Fruit fly (Drosophila melanogaster) whole organism, embryonic: ENCODE data around the gene CG10011.
A peak's percentile ranks its signal among the peaks of the same experiment; 100 is the strongest.

Experiments used
- CG10366 ChIP-seq: fragments of 200-800 bp; sonication (Bioruptor generic); IDR thresholded peaks from 2 replicates; pipeline ENCODE4 v1.3.6; 2022; ENCODE audit warnings: missing biosample characterization, missing genetic modification characterization
- CG10959 ChIP-seq: fragments of 200-800 bp; sonication (Bioruptor generic); IDR thresholded peaks from 2 replicates; pipeline ENCODE4 v1.3.6; 2022; ENCODE audit warnings: missing biosample characterization, missing genetic modification characterization
- CG11085 ChIP-seq: fragments of 200-800 bp; sonication (Bioruptor generic); IDR thresholded peaks from 2 replicates; pipeline ENCODE4 v1.3.6; 2022; ENCODE audit warnings: missing biosample characterization, missing genetic modification characterization
- CG12071 ChIP-seq: fragments of 200-800 bp; sonication (Bioruptor generic); optimal IDR thresholded peaks from 3 replicates; lab custom pipeline; 2018; ENCODE audit warnings: missing biosample characterization, mild to moderate bottlenecking, missing genetic modification characterization
- CG12219 ChIP-seq: fragments of 200-800 bp; sonication (Bioruptor generic); optimal IDR thresholded peaks from 3 replicates; lab custom pipeline; 2018; ENCODE audit warnings: missing biosample characterization, mild to moderate bottlenecking, missing genetic modification characterization
- CG13296 ChIP-seq: fragments of 200-800 bp; sonication (Bioruptor generic); optimal IDR thresholded peaks from 3 replicates; lab custom pipeline; 2018; ENCODE audit warnings: missing biosample characterization, mild to moderate bottlenecking, missing genetic modification characterization
- CG14014 ChIP-seq: fragments of 200-800 bp; sonication (Bioruptor generic); IDR thresholded peaks from 2 replicates; pipeline ENCODE4 v1.3.6; 2022; ENCODE audit warnings: missing biosample characterization, missing genetic modification characterization
- CG15601 ChIP-seq: fragments of 200-800 bp; sonication (Bioruptor generic); optimal IDR thresholded peaks from 3 replicates; lab custom pipeline; 2019; ENCODE audit warnings: missing biosample characterization, mild to moderate bottlenecking, missing genetic modification characterization, moderate library complexity
- CG15696 ChIP-seq: fragments of 200-800 bp; sonication (Bioruptor generic); optimal IDR thresholded peaks from 2 replicates; lab custom pipeline; 2019; ENCODE audit warnings: missing biosample characterization, mild to moderate bottlenecking, missing genetic modification characterization, moderate library complexity
- CG1602 ChIP-seq: fragments of 200-800 bp; sonication (Bioruptor generic); optimal IDR thresholded peaks from 3 replicates; lab custom pipeline; 2016; ENCODE audit warnings: missing biosample characterization, missing genetic modification characterization
- CG16779 ChIP-seq: fragments of 200-800 bp; sonication (Bioruptor generic); IDR thresholded peaks from 2 replicates; pipeline ENCODE4 v1.3.6; 2022; ENCODE audit warnings: missing biosample characterization, missing genetic modification characterization
- CG17186 ChIP-seq: fragments of 200-800 bp; sonication (Bioruptor generic); optimal IDR thresholded peaks from 3 replicates; lab custom pipeline; 2017; ENCODE audit warnings: missing biosample characterization, missing genetic modification reagents, missing genetic modification characterization
- CG17385 ChIP-seq: fragments of 200-800 bp; sonication (Bioruptor generic); optimal IDR thresholded peaks from 3 replicates; lab custom pipeline; 2018; ENCODE audit warnings: missing biosample characterization, mild to moderate bottlenecking, missing genetic modification characterization
- CG18599 ChIP-seq: fragments of 200-800 bp; sonication (Bioruptor generic); optimal IDR thresholded peaks from 3 replicates; lab custom pipeline; 2017; ENCODE audit warnings: missing biosample characterization, missing genetic modification characterization, mild to moderate bottlenecking, moderate library complexity, missing genetic modification reagents
- CG30020 ChIP-seq: fragments of 200-800 bp; optimal IDR thresholded peaks from 2 replicates; lab custom pipeline; 2019; ENCODE audit warnings: missing biosample characterization, mild to moderate bottlenecking, missing genetic modification characterization, moderate library complexity
- CG30403 ChIP-seq: fragments of 200-800 bp; sonication (Bioruptor generic); optimal IDR thresholded peaks from 3 replicates; lab custom pipeline; 2016; ENCODE audit warnings: missing biosample characterization, missing genetic modification characterization
- CG3726 ChIP-seq: fragments of 200-800 bp; sonication (Bioruptor generic); IDR thresholded peaks from 3 replicates; pipeline ENCODE4, ENCODE4 v1.3.6; 2022; ENCODE audit warnings: missing biosample characterization, missing genetic modification characterization
- CG6689 ChIP-seq: fragments of 200-800 bp; sonication (Bioruptor generic); IDR thresholded peaks from 2 replicates; pipeline ENCODE4 v1.3.6; 2022; ENCODE audit warnings: missing biosample characterization, missing genetic modification characterization
- CG7556 ChIP-seq: fragments of 200-800 bp; sonication (Bioruptor generic); optimal IDR thresholded peaks from 2 replicates; lab custom pipeline; 2017; ENCODE audit warnings: missing biosample characterization, mild to moderate bottlenecking, missing genetic modification characterization
- CG9609 ChIP-seq: fragments of 200-800 bp; sonication (Bioruptor generic); optimal IDR thresholded peaks from 3 replicates; lab custom pipeline; 2016; ENCODE audit warnings: missing biosample characterization, missing genetic modification characterization
- CoRest ChIP-seq: fragments of 200-800 bp; sonication (Bioruptor generic); optimal IDR thresholded peaks from 3 replicates; lab custom pipeline; 2018; ENCODE audit warnings: missing biosample characterization, mild to moderate bottlenecking, missing genetic modification characterization, moderate library complexity
- Ets65A ChIP-seq: fragments of 200-800 bp; sonication (Bioruptor generic); peaks from one replicate; lab custom pipeline; 2016; ENCODE audit warnings: missing biosample characterization, missing genetic modification characterization
- Hmx ChIP-seq: fragments of 200-800 bp; sonication (Bioruptor generic); optimal IDR thresholded peaks from 2 replicates; lab custom pipeline; 2016; ENCODE audit warnings: missing biosample characterization, missing genetic modification characterization
- MTF-1 ChIP-seq: fragments of 200-800 bp; sonication (Bioruptor generic); optimal IDR thresholded peaks from 2 replicates; lab custom pipeline; 2018; ENCODE audit warnings: missing biosample characterization, mild to moderate bottlenecking, missing genetic modification characterization, borderline replicate concordance
- Max ChIP-seq: fragments of 200-800 bp; sonication (Bioruptor generic); optimal IDR thresholded peaks from 2 replicates; lab custom pipeline; 2016; ENCODE audit warnings: missing biosample characterization, mild to moderate bottlenecking, missing genetic modification characterization
- Med ChIP-seq: fragments of 200-800 bp; sonication (Bioruptor generic); peaks from one replicate; lab custom pipeline; 2016; ENCODE audit warnings: missing biosample characterization, missing genetic modification characterization, mild to moderate bottlenecking, inconsistent platforms, moderate library complexity
- Mes4 ChIP-seq: fragments of 200-800 bp; sonication (Bioruptor generic); optimal IDR thresholded peaks from 2 replicates; lab custom pipeline; 2016; ENCODE audit warnings: missing biosample characterization, missing genetic modification characterization
- Six4 ChIP-seq: fragments of 200-800 bp; sonication (Bioruptor generic); optimal IDR thresholded peaks from 2 replicates; lab custom pipeline; 2016; ENCODE audit warnings: missing biosample characterization, missing genetic modification characterization
- Sox102F ChIP-seq: fragments of 200-800 bp; sonication (Bioruptor generic); optimal IDR thresholded peaks from 2 replicates; lab custom pipeline; 2018; ENCODE audit warnings: missing biosample characterization, mild to moderate bottlenecking, missing genetic modification characterization, moderate library complexity
- ato ChIP-seq: fragments of 200-800 bp; sonication (Bioruptor generic); IDR thresholded peaks from 2 replicates; pipeline ENCODE4 v1.3.6; 2022; ENCODE audit warnings: missing biosample characterization, missing genetic modification characterization; ENCODE audit not compliant: partially characterized antibody
- bab2 ChIP-seq: fragments of 200-800 bp; sonication (Bioruptor generic); optimal IDR thresholded peaks from 2 replicates; lab custom pipeline; 2016; ENCODE audit warnings: missing biosample characterization, missing genetic modification characterization
- bcd ChIP-seq: fragments of 200-800 bp; sonication (Bioruptor generic); optimal IDR thresholded peaks from 2 replicates; lab custom pipeline; 2017; ENCODE audit warnings: missing biosample characterization, mild to moderate bottlenecking, missing genetic modification characterization
- cad ChIP-seq: fragments of >200 bp; optimal IDR thresholded peaks from 2 replicates; lab custom pipeline; 2017; ENCODE audit warnings: missing biosample characterization, missing genetic modification characterization
- crp ChIP-seq, 2 experiments: fragments of 200-800 bp; sonication (Bioruptor generic); optimal IDR thresholded peaks; 2 replicates in 1 of 2; 3 replicates in 1 of 2; lab custom pipeline; 2017; ENCODE audit warnings: missing biosample characterization in 2 of 2, missing genetic modification characterization in 2 of 2, mild to moderate bottlenecking in 1 of 2, moderate library complexity in 1 of 2
- emc ChIP-seq: fragments of 200-800 bp; sonication (Bioruptor generic); optimal IDR thresholded peaks from 2 replicates; lab custom pipeline; 2016; ENCODE audit warnings: missing biosample characterization, missing genetic modification characterization
- fd96Cb ChIP-seq: fragments of 200-800 bp; sonication (Bioruptor generic); optimal IDR thresholded peaks from 2 replicates; lab custom pipeline; 2018; ENCODE audit warnings: missing biosample characterization, mild to moderate bottlenecking, missing genetic modification characterization, moderate library complexity
- ham ChIP-seq: fragments of 200-800 bp; sonication (Bioruptor generic); IDR thresholded peaks from 2 replicates; pipeline ENCODE4 v1.3.6; 2022; ENCODE audit warnings: missing biosample characterization, missing genetic modification characterization
- hbn ChIP-seq: fragments of 200-800 bp; sonication (Bioruptor generic); IDR thresholded peaks from 2 replicates; pipeline ENCODE4 v1.3.6; 2022; ENCODE audit warnings: missing biosample characterization, missing genetic modification characterization; ENCODE audit not compliant: partially characterized antibody
- luna ChIP-seq: fragments of 200-800 bp; sonication (Bioruptor generic); optimal IDR thresholded peaks from 2 replicates; lab custom pipeline; 2016; ENCODE audit warnings: missing biosample characterization, missing genetic modification characterization
- nerfin-1 ChIP-seq: fragments of 200-800 bp; sonication (Bioruptor generic); optimal IDR thresholded peaks from 3 replicates; lab custom pipeline; 2019; ENCODE audit warnings: missing biosample characterization, mild to moderate bottlenecking, missing genetic modification characterization, moderate library complexity
- nmo ChIP-seq: fragments of 200-800 bp; sonication (Bioruptor generic); optimal IDR thresholded peaks from 2 replicates; lab custom pipeline; 2018; ENCODE audit warnings: missing biosample characterization, mild to moderate bottlenecking, missing genetic modification characterization, moderate library complexity
- nom ChIP-seq: fragments of 200-800 bp; sonication (Bioruptor generic); optimal IDR thresholded peaks from 2 replicates; lab custom pipeline; 2017; ENCODE audit warnings: missing biosample characterization, missing genetic modification characterization, mild to moderate bottlenecking, moderate library complexity, missing genetic modification reagents
- p53 ChIP-seq: fragments of 200-800 bp; sonication (Bioruptor generic); optimal IDR thresholded peaks from 2 replicates; lab custom pipeline; 2016; ENCODE audit warnings: missing biosample characterization, missing genetic modification characterization
- run ChIP-seq: fragments of 200-800 bp; sonication (Bioruptor generic); optimal IDR thresholded peaks from 3 replicates; lab custom pipeline; 2018; ENCODE audit warnings: missing biosample characterization, mild to moderate bottlenecking, missing genetic modification characterization
- scrt ChIP-seq: fragments of 200-800 bp; sonication (Bioruptor generic); optimal IDR thresholded peaks from 2 replicates; lab custom pipeline; 2018; ENCODE audit warnings: missing biosample characterization, mild to moderate bottlenecking, missing genetic modification characterization, moderate library complexity
- sens ChIP-seq: fragments of 200-800 bp; sonication (Bioruptor generic); peaks from one replicate; lab custom pipeline; 2016; ENCODE audit warnings: missing biosample characterization, missing genetic modification characterization
- seq ChIP-seq: fragments of 200-800 bp; sonication (Bioruptor generic); IDR thresholded peaks from 2 replicates; pipeline ENCODE4 v1.3.6; 2022; ENCODE audit warnings: missing biosample characterization, missing genetic modification characterization
- shn ChIP-seq: fragments of 200-800 bp; sonication (Bioruptor generic); optimal IDR thresholded peaks from 3 replicates; lab custom pipeline; 2016; ENCODE audit warnings: missing biosample characterization, missing genetic modification characterization
- tgo ChIP-seq: fragments of 200-800 bp; sonication (Bioruptor generic); IDR thresholded peaks from 3 replicates; pipeline ENCODE4 v1.3.6; 2022; ENCODE audit warnings: missing biosample characterization, missing genetic modification characterization
- usp ChIP-seq: fragments of >200 bp; optimal IDR thresholded peaks from 2 replicates; lab custom pipeline; 2017; ENCODE audit warnings: missing biosample characterization, missing genetic modification characterization
- yki ChIP-seq: fragments of >200 bp; optimal IDR thresholded peaks from 3 replicates; lab custom pipeline; 2018
- z ChIP-seq: fragments of 200-800 bp; sonication (Bioruptor generic); IDR thresholded peaks from 3 replicates; pipeline ENCODE4 v1.3.6; 2022; ENCODE audit warnings: missing biosample characterization, missing genetic modification characterization
- zfh2 ChIP-seq: fragments of 200-800 bp; sonication (Bioruptor generic); optimal IDR thresholded peaks from 2 replicates; lab custom pipeline; 2016; ENCODE audit warnings: missing biosample characterization, missing genetic modification characterization

CG10011 gene

dm6 chr3R:28620813-28621212 is 14.1 kb downstream of the CG10011 start (continued):
- TF ChIP-seq CG30020 (tag; lab: Kevin White, UChicago) (no peak), CG6689 (no peak), nom (GFP tag; lab: Kevin White, UChicago) (no peak), yki (lab: Kevin White, UChicago) (no peak), CG30403 (GFP tag; lab: Kevin White, UChicago) (no peak), Med (GFP tag; lab: Kevin White, UChicago) (no peak), p53 (no peak), CG17385 (no peak), CG1602 (GFP tag; lab: Kevin White, UChicago) (no peak), Max (GFP tag; lab: Kevin White, UChicago) (no peak), Six4 (no peak), scrt (GFP tag; lab: Kevin White, UChicago) (no peak), seq (GFP tag; lab: Robert Waterston, UW) (0 out of 2 replicates have a peak, but pooled peaks have one; percentile 14), bcd (GFP tag; lab: Kevin White, UChicago) (no peak), CG14014 (no peak), shn (GFP tag; lab: Kevin White, UChicago) (no peak), CG18599 (peak; percentile 38), CG13296 (GFP tag; lab: Kevin White, UChicago) (no peak), emc (no peak), CG12071 (no peak), CG10366 (no peak), CG15601 (tag; lab: Kevin White, UChicago) (no peak), luna (GFP tag; lab: Kevin White, UChicago) (no peak), fd96Cb (tag; lab: Kevin White, UChicago) (peak; percentile 12), z (no peak), CG11085 (GFP tag; lab: Robert Waterston, UW) (no peak), nerfin-1 (tag; lab: Kevin White, UChicago) (no peak), CG9609 (GFP tag; lab: Kevin White, UChicago) (no peak), ham (GFP tag; lab: Robert Waterston, UW) (no peak), Sox102F (GFP tag; lab: Kevin White, UChicago) (peak; percentile 12), hbn (GFP tag; lab: Robert Waterston, UW) (no peak), CG15696 (tag; lab: Kevin White, UChicago) (no peak), CG3726 (GFP tag; lab: Robert Waterston, UW) (no peak), tgo (no peak), nmo (GFP tag; lab: Kevin White, UChicago) (no peak), usp (no peak), CoRest (tag; lab: Kevin White, UChicago) (no peak), cad (GFP tag; lab: Kevin White, UChicago) (no peak), CG12219 (GFP tag; lab: Kevin White, UChicago) (no peak), CG7556 (GFP tag; lab: Kevin White, UChicago) (peak; percentile 40), Hmx (GFP tag; lab: Kevin White, UChicago) (no peak), MTF-1 (no peak), bab2 (GFP tag; lab: Kevin White, UChicago) (no peak), Mes4 (GFP tag; lab: Kevin White, UChicago) (no peak), Ets65A (GFP tag; lab: Kevin White, UChicago) (peak; percentile 77), CG10959 (no peak), CG17186 (no peak), CG16779 (GFP tag; lab: Robert Waterston, UW) (no peak), zfh2 (GFP tag; lab: Kevin White, UChicago) (no peak), run (no peak), ato (GFP tag; lab: Robert Waterston, UW) (no peak), crp (GFP tag; optimal IDR thresholded peaks at IDR 0.05; lab: Kevin White, UChicago) (no peak), sens (GFP tag; lab: Kevin White, UChicago) (peak; percentile 71)
